Worm (Caenorhabditis elegans) whole organism, late embryonic: ENCODE results near the gene ceh-75.

Source experiments
- C38D4.7 ChIP-seq: fragments of 200-800 bp; sonication (Bioruptor generic); optimal IDR thresholded peaks from 2 replicates; lab custom pipeline; 2018; ENCODE audit warnings: mild to moderate bottlenecking, missing genetic modification characterization, moderate library complexity, missing compliant biosample characterization
- F13H6.1 ChIP-seq: sonication (generic microtip); optimal IDR thresholded peaks from 2 replicates; lab custom pipeline; 2016; ENCODE audit warnings: missing genetic modification characterization, missing compliant biosample characterization
- ceh-18 ChIP-seq: sonication (generic microtip); optimal IDR thresholded peaks from 2 replicates; lab custom pipeline; 2016; ENCODE audit warnings: missing genetic modification characterization, missing compliant biosample characterization
- ceh-19 ChIP-seq: fragments of 200-800 bp; sonication (Bioruptor generic); optimal IDR thresholded peaks from 2 replicates; lab custom pipeline; 2018; ENCODE audit warnings: mild to moderate bottlenecking, missing genetic modification characterization, missing compliant biosample characterization
- ceh-2 ChIP-seq: sonication (generic microtip); optimal IDR thresholded peaks from 2 replicates; lab custom pipeline; 2016; ENCODE audit warnings: missing genotype, missing genetic modification characterization, missing compliant biosample characterization
- ceh-34 ChIP-seq: sonication (generic microtip); optimal IDR thresholded peaks from 2 replicates; lab custom pipeline; 2016; ENCODE audit warnings: mild to moderate bottlenecking, missing genetic modification characterization, missing compliant biosample characterization
- ceh-48 ChIP-seq: sonication (generic microtip); optimal IDR thresholded peaks from 2 replicates; lab custom pipeline; 2016; ENCODE audit warnings: missing genetic modification characterization, inconsistent platforms, missing compliant biosample characterization
- ceh-6 ChIP-seq: fragments of 200-800 bp; sonication (Bioruptor generic); optimal IDR thresholded peaks from 2 replicates; lab custom pipeline; 2018; ENCODE audit warnings: mild to moderate bottlenecking, missing genetic modification characterization, missing compliant biosample characterization
- dve-1 ChIP-seq: sonication (generic microtip); optimal IDR thresholded peaks from 2 replicates; lab custom pipeline; 2017; ENCODE audit warnings: antibody characterized with exemption, mild to moderate bottlenecking, missing genetic modification characterization, missing compliant biosample characterization
- elt-2 ChIP-seq: sonication (generic microtip); optimal IDR thresholded peaks from 2 replicates; lab custom pipeline; 2016; ENCODE audit warnings: missing genetic modification reagents, missing genetic modification characterization, missing compliant biosample characterization
- ets-4 ChIP-seq: sonication (generic microtip); optimal IDR thresholded peaks from 2 replicates; lab custom pipeline; 2016; ENCODE audit warnings: missing genetic modification characterization, missing compliant biosample characterization
- fax-1 ChIP-seq: sonication (generic microtip); optimal IDR thresholded peaks from 2 replicates; lab custom pipeline; 2016; ENCODE audit warnings: missing genotype, missing genetic modification characterization, missing compliant biosample characterization
- fkh-10 ChIP-seq: fragments of 150-350 bp; optimal IDR thresholded peaks from 2 replicates; lab custom pipeline; 2014; ENCODE audit warnings: missing biosample characterization, missing genetic modification reagents, missing genetic modification characterization
- gmeb-2 ChIP-seq: sonication (generic microtip); optimal IDR thresholded peaks from 2 replicates; lab custom pipeline; 2016; ENCODE audit warnings: missing genetic modification characterization, inconsistent platforms, missing compliant biosample characterization
- hlh-13 ChIP-seq: fragments of 200-800 bp; sonication (Bioruptor generic); optimal IDR thresholded peaks from 2 replicates; lab custom pipeline; 2018; ENCODE audit warnings: mild to moderate bottlenecking, missing genetic modification characterization, missing compliant biosample characterization
- hlh-6 ChIP-seq: sonication (generic microtip); optimal IDR thresholded peaks from 2 replicates; lab custom pipeline; 2016; ENCODE audit warnings: missing genotype, missing genetic modification characterization, missing compliant biosample characterization
- hlh-8 ChIP-seq: sonication (generic microtip); optimal IDR thresholded peaks from 2 replicates; lab custom pipeline; 2016; ENCODE audit warnings: missing genotype, missing genetic modification characterization, missing compliant biosample characterization
- lin-11 ChIP-seq: fragments of 200-800 bp; sonication (Bioruptor generic); optimal IDR thresholded peaks from 2 replicates; lab custom pipeline; 2018; ENCODE audit warnings: mild to moderate bottlenecking, missing genetic modification characterization, missing compliant biosample characterization
- nfya-1 ChIP-seq: sonication (generic microtip); optimal IDR thresholded peaks from 2 replicates; lab custom pipeline; 2017; ENCODE audit warnings: missing genetic modification characterization, mild to moderate bottlenecking, missing compliant biosample characterization, antibody characterized with exemption, moderate library complexity
- nhr-11 ChIP-seq: fragments of 150-350 bp; optimal IDR thresholded peaks from 2 replicates; lab custom pipeline; 2014; ENCODE audit warnings: missing biosample characterization, missing genetic modification characterization
- npax-4 ChIP-seq: sonication (generic microtip); optimal IDR thresholded peaks from 2 replicates; lab custom pipeline; 2016; ENCODE audit warnings: missing genetic modification characterization, missing compliant biosample characterization
- pat-9 ChIP-seq: fragments of 200-800 bp; sonication (Bioruptor generic); optimal IDR thresholded peaks from 2 replicates; lab custom pipeline; 2018; ENCODE audit warnings: mild to moderate bottlenecking, missing genetic modification characterization, moderate library complexity, missing compliant biosample characterization
- ref-2 ChIP-seq: sonication (generic microtip); optimal IDR thresholded peaks from 2 replicates; lab custom pipeline; 2016; ENCODE audit warnings: missing genetic modification characterization, missing compliant biosample characterization
- rnt-1 ChIP-seq: sonication (generic microtip); optimal IDR thresholded peaks from 2 replicates; lab custom pipeline; 2016; ENCODE audit warnings: missing genetic modification characterization, missing compliant biosample characterization
- sdc-2 ChIP-seq: sonication (generic microtip); optimal IDR thresholded peaks from 2 replicates; lab custom pipeline; 2016; ENCODE audit warnings: missing genotype, missing genetic modification characterization, missing compliant biosample characterization
- tbx-2 ChIP-seq: sonication (generic microtip); optimal IDR thresholded peaks from 2 replicates; lab custom pipeline; 2016; ENCODE audit warnings: missing genetic modification characterization, missing compliant biosample characterization
- tbx-7 ChIP-seq: sonication (generic microtip); optimal IDR thresholded peaks from 2 replicates; lab custom pipeline; 2016; ENCODE audit warnings: missing genotype, missing genetic modification characterization, missing compliant biosample characterization
- unc-3 ChIP-seq, 2 experiments: fragments of 200-800 bp in 1 of 2; sonication (Bioruptor generic) in 1 of 2; sonication (generic microtip) in 1 of 2; conservative IDR thresholded peaks in 1 of 2; optimal IDR thresholded peaks in 1 of 2; 2 replicates each; pipeline versions ENCODE4 v1.3.6 to Lab custom; 2016 to 2022; ENCODE audit warnings: missing compliant biosample characterization in 2 of 2, missing genetic modification characterization in 2 of 2, missing genetic modification reagents in 1 of 2
- unc-55 ChIP-seq: sonication (generic microtip); optimal IDR thresholded peaks from 2 replicates; lab custom pipeline; 2017; ENCODE audit warnings: missing biosample characterization, missing genetic modification reagents, missing genetic modification characterization
- ztf-16 ChIP-seq: sonication (generic microtip); optimal IDR thresholded peaks from 2 replicates; lab custom pipeline; 2017; ENCODE audit warnings: missing genetic modification characterization, missing compliant biosample characterization

ceh-75 gene

DNA sequence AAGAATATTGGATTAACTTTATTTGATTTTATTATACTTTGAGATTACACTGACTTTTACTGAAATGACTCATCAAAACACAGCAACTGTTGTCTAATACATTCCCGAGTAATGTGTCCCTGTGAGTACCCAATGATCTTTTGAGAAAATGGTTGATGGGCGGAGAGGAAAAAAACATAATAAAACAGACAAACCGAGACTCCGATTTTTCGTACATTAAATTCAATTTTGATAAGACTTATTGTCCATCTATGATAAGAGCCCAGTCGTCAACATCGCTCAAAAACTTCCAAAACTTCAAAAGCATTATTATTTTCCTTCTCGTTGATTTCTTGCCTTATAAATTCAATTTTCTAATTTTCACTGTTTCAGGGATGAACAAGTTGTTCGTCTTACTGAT is 29.7 kb downstream of the ceh-75 start, which contains the start of gene ttr-46:
Gene ttr-46 (plus strand): TSS at position 373 of the 400 bp plus-strand sequence.
- TF ChIP-seq ref-2 (no peak), gmeb-2 (tag; lab: Kevin White, UChicago) (no peak), rnt-1 (tag; lab: Kevin White, UChicago) (no peak), fkh-10 (no peak), fax-1 (tag; lab: Kevin White, UChicago) (no peak)

ce11 chrV:9952396-9952795 is 31.3 kb downstream of the ceh-75 start, which contains the start of gene mam-5:
mam-5 (plus strand) TSS chrV:9952699.
- TF ChIP-seq nhr-11 (no peak), fkh-10 (no peak), ceh-48 (tag; lab: Kevin White, UChicago) (no peak), F13H6.1 (tag; lab: Kevin White, UChicago) (no peak)

- TF ChIP-seq C38D4.7 (GFP tag; lab: Kevin White, UChicago) (no peak), ceh-6 (GFP tag; lab: Kevin White, UChicago) (no peak), tbx-7 (no peak), nfya-1 (tag; lab: Kevin White, UChicago) (no peak), hlh-6 (tag; lab: Kevin White, UChicago) (no peak), lin-11 (tag; lab: Kevin White, UChicago) (no peak), rnt-1 (tag; lab: Kevin White, UChicago) (no peak), elt-2 (no peak)
Measured at ce11 chrV:9958231-9958630, 37.1 kb downstream of the ceh-75 start, which contains the start of gene anmt-3. anmt-3 (minus strand) TSS chrV:9958331.

ce11 chrV:9958654-9959053 is 37.5 kb downstream of the ceh-75 start:
- TF ChIP-seq ceh-18 (tag; lab: Kevin White, UChicago) (peak; percentile 84), nfya-1 (tag; lab: Kevin White, UChicago) (peak; percentile 1), ceh-48 (tag; lab: Kevin White, UChicago) (no peak), dve-1 (tag; lab: Kevin White, UChicago) (no peak), tbx-7 (no peak), ets-4 (tag; lab: Kevin White, UChicago) (no peak), unc-55 (GFP tag; lab: Kevin White, UChicago) (peak; percentile 87), rnt-1 (tag; lab: Kevin White, UChicago) (peak; percentile 71), sdc-2 (no peak)

ce11 chrV:9960376-9960775 is 39.2 kb downstream of the ceh-75 start, which contains the start of gene T07C12.10:
T07C12.10 (minus strand) TSS chrV:9960476.
- TF ChIP-seq ceh-19 (GFP tag; lab: Kevin White, UChicago) (no peak), unc-3 (GFP tag; conservative IDR thresholded peaks at IDR 0.05; lab: Robert Waterston, UW) (no peak), unc-3 (tag; optimal IDR thresholded peaks at IDR 0.05; lab: Kevin White, UChicago) (no peak), pat-9 (tag; lab: Kevin White, UChicago) (no peak), sdc-2 (no peak), hlh-6 (tag; lab: Kevin White, UChicago) (no peak), ceh-2 (no peak), fkh-10 (no peak)

ce11 chrV:9962394-9962793 is 41.3 kb downstream of the ceh-75 start, which contains the start of gene madf-4:
madf-4 (minus strand) TSS chrV:9962494.
- TF ChIP-seq ceh-19 (GFP tag; lab: Kevin White, UChicago): no peak
- no peak for TF ChIP-seq rnt-1 (tag; lab: Kevin White, UChicago)
- TF ChIP-seq ceh-34 (tag; lab: Kevin White, UChicago): no peak
- no peak for TF ChIP-seq ref-2
- no peak for TF ChIP-seq F13H6.1 (tag; lab: Kevin White, UChicago)
- no peak for TF ChIP-seq ztf-16 (tag; lab: Kevin White, UChicago)
- no peak for TF ChIP-seq npax-4 (tag; lab: Kevin White, UChicago)

ce11 chrV:9962916-9963315 is 41.8 kb downstream of the ceh-75 start:
- TF ChIP-seq hlh-8 (tag; lab: Kevin White, UChicago) (no peak), ztf-16 (tag; lab: Kevin White, UChicago) (no peak), hlh-13 (GFP tag; lab: Kevin White, UChicago) (no peak), tbx-2 (tag; lab: Kevin White, UChicago) (no peak), ets-4 (tag; lab: Kevin White, UChicago) (no peak)
